Fruit fly (Drosophila melanogaster) whole organism, embryonic: Measurements from ENCODE around the gene Slc25A46a.

Experiments
- Antp ChIP-seq: fragments of 200-800 bp; sonication (Bioruptor generic); optimal IDR thresholded peaks from 3 replicates; lab custom pipeline; 2016; ENCODE audit warnings: missing biosample characterization, missing genetic modification characterization
- BEAF-32 ChIP-seq: fragments of 200-800 bp; sonication (Bioruptor generic); optimal IDR thresholded peaks from 3 replicates; lab custom pipeline; 2017; ENCODE audit warnings: missing biosample characterization, missing genetic modification characterization, mild to moderate bottlenecking, moderate library complexity, missing genetic modification reagents
- CG10267 ChIP-seq: fragments of 200-800 bp; sonication (Bioruptor generic); optimal IDR thresholded peaks from 2 replicates; lab custom pipeline; 2018; ENCODE audit warnings: missing biosample characterization, mild to moderate bottlenecking, missing genetic modification characterization, moderate library complexity
- CG11696 ChIP-seq: fragments of 200-800 bp; sonication (Bioruptor generic); IDR thresholded peaks from 2 replicates; pipeline ENCODE4 v1.3.6; 2022; ENCODE audit warnings: missing biosample characterization, missing genetic modification characterization
- CG12942 ChIP-seq: fragments of 200-800 bp; sonication (Bioruptor generic); optimal IDR thresholded peaks from 3 replicates; lab custom pipeline; 2016; ENCODE audit warnings: missing biosample characterization, missing genetic modification characterization
- CG13296 ChIP-seq: fragments of 200-800 bp; sonication (Bioruptor generic); optimal IDR thresholded peaks from 3 replicates; lab custom pipeline; 2018; ENCODE audit warnings: missing biosample characterization, mild to moderate bottlenecking, missing genetic modification characterization
- CG14860 ChIP-seq: fragments of 200-800 bp; sonication (Bioruptor generic); IDR thresholded peaks from 3 replicates; pipeline ENCODE4 v1.3.6; 2022; ENCODE audit warnings: missing biosample characterization, missing genetic modification characterization; ENCODE audit not compliant: partially characterized antibody
- CG15073 ChIP-seq: fragments of 200-800 bp; sonication (Bioruptor generic); optimal IDR thresholded peaks from 2 replicates; lab custom pipeline; 2016; ENCODE audit warnings: missing biosample characterization, missing genetic modification characterization
- CG17186 ChIP-seq: fragments of 200-800 bp; sonication (Bioruptor generic); optimal IDR thresholded peaks from 3 replicates; lab custom pipeline; 2017; ENCODE audit warnings: missing biosample characterization, missing genetic modification reagents, missing genetic modification characterization
- CG2120 ChIP-seq: fragments of 200-800 bp; sonication (Bioruptor generic); optimal IDR thresholded peaks from 3 replicates; lab custom pipeline; 2016; ENCODE audit warnings: missing biosample characterization, missing genetic modification characterization
- CG2678 ChIP-seq: fragments of 200-800 bp; sonication (Bioruptor generic); optimal IDR thresholded peaks from 3 replicates; lab custom pipeline; 2019; ENCODE audit warnings: missing biosample characterization, mild to moderate bottlenecking, missing genetic modification characterization, moderate library complexity
- CG31224 ChIP-seq: fragments of 200-800 bp; sonication (Bioruptor generic); IDR thresholded peaks from 2 replicates; pipeline ENCODE4 v1.3.6; 2022; ENCODE audit warnings: missing biosample characterization, missing genetic modification characterization
- CG3995 ChIP-seq: fragments of 200-800 bp; sonication (Bioruptor generic); optimal IDR thresholded peaks from 3 replicates; lab custom pipeline; 2016; ENCODE audit warnings: missing biosample characterization, missing genetic modification characterization
- CG4282 ChIP-seq: fragments of 200-800 bp; sonication (Bioruptor generic); optimal IDR thresholded peaks from 2 replicates; lab custom pipeline; 2016; ENCODE audit warnings: missing biosample characterization, missing genetic modification characterization
- CG4328 ChIP-seq: fragments of 200-800 bp; sonication (Bioruptor generic); optimal IDR thresholded peaks from 3 replicates; lab custom pipeline; 2017; ENCODE audit warnings: missing biosample characterization, missing genetic modification reagents, missing genetic modification characterization
- CG6813 ChIP-seq: fragments of 200-800 bp; sonication (Bioruptor generic); optimal IDR thresholded peaks from 2 replicates; lab custom pipeline; 2017; ENCODE audit warnings: missing biosample characterization, missing genetic modification characterization, mild to moderate bottlenecking, moderate library complexity, missing genetic modification reagents
- CG7786 ChIP-seq: fragments of 200-800 bp; sonication (Bioruptor generic); optimal IDR thresholded peaks from 2 replicates; lab custom pipeline; 2016; ENCODE audit warnings: missing biosample characterization, missing genetic modification characterization
- CG7963 ChIP-seq: fragments of 200-800 bp; sonication (Bioruptor generic); IDR thresholded peaks from 3 replicates; pipeline ENCODE4 v1.3.6; 2022; ENCODE audit warnings: missing biosample characterization, missing genetic modification characterization; ENCODE audit not compliant: partially characterized antibody
- CG8478 ChIP-seq: fragments of >200 bp; optimal IDR thresholded peaks from 2 replicates; lab custom pipeline; 2018
- CG9609 ChIP-seq: fragments of 200-800 bp; sonication (Bioruptor generic); optimal IDR thresholded peaks from 3 replicates; lab custom pipeline; 2016; ENCODE audit warnings: missing biosample characterization, missing genetic modification characterization
- HLH54F ChIP-seq: fragments of 200-800 bp; sonication (Bioruptor generic); optimal IDR thresholded peaks from 3 replicates; lab custom pipeline; 2016; ENCODE audit warnings: missing biosample characterization, missing genetic modification characterization
- Hr39 ChIP-seq: fragments of >200 bp; optimal IDR thresholded peaks from 2 replicates; lab custom pipeline; 2017
- Kr ChIP-seq: fragments of 200-800 bp; sonication (Bioruptor generic); optimal IDR thresholded peaks from 2 replicates; lab custom pipeline; 2017; ENCODE audit warnings: missing biosample characterization, mild to moderate bottlenecking, missing genetic modification characterization
- Med ChIP-seq: fragments of 200-800 bp; sonication (Bioruptor generic); peaks from one replicate; lab custom pipeline; 2016; ENCODE audit warnings: missing biosample characterization, missing genetic modification characterization, mild to moderate bottlenecking, inconsistent platforms, moderate library complexity
- Meics ChIP-seq: fragments of 200-800 bp; sonication (Bioruptor generic); optimal IDR thresholded peaks from 2 replicates; lab custom pipeline; 2017; ENCODE audit warnings: missing biosample characterization, mild to moderate bottlenecking, missing genetic modification characterization
- Spps ChIP-seq: fragments of 200-800 bp; sonication (Bioruptor generic); optimal IDR thresholded peaks from 2 replicates; lab custom pipeline; 2018; ENCODE audit warnings: missing biosample characterization, mild to moderate bottlenecking, missing genetic modification characterization
- YL-1 ChIP-seq: fragments of 200-800 bp; sonication (Bioruptor generic); optimal IDR thresholded peaks from 3 replicates; lab custom pipeline; 2017; ENCODE audit warnings: missing biosample characterization, mild to moderate bottlenecking, missing genetic modification characterization
- btn ChIP-seq: fragments of 200-800 bp; sonication (Bioruptor generic); optimal IDR thresholded peaks from 2 replicates; lab custom pipeline; 2016; ENCODE audit warnings: missing biosample characterization, missing genetic modification characterization
- cg ChIP-seq: fragments of 200-800 bp; sonication (Bioruptor generic); optimal IDR thresholded peaks from 3 replicates; lab custom pipeline; 2019; ENCODE audit warnings: missing biosample characterization, mild to moderate bottlenecking, missing genetic modification characterization, moderate library complexity
- chinmo ChIP-seq: fragments of 200-800 bp; sonication (Bioruptor generic); IDR thresholded peaks from 4 replicates; pipeline ENCODE4 v1.3.6; 2022; ENCODE audit warnings: missing biosample characterization, missing genetic modification characterization; ENCODE audit not compliant: partially characterized antibody
- chn ChIP-seq: fragments of 200-800 bp; sonication (Bioruptor generic); optimal IDR thresholded peaks from 2 replicates; lab custom pipeline; 2016; ENCODE audit warnings: missing biosample characterization, missing genetic modification characterization
- corto ChIP-seq: fragments of 200-800 bp; sonication (Bioruptor generic); optimal IDR thresholded peaks from 2 replicates; lab custom pipeline; 2016; ENCODE audit warnings: missing biosample characterization, mild to moderate bottlenecking, missing genetic modification characterization, moderate library complexity
- da ChIP-seq: fragments of 200-800 bp; sonication (Bioruptor generic); optimal IDR thresholded peaks from 2 replicates; lab custom pipeline; 2016; ENCODE audit warnings: missing biosample characterization, missing genetic modification characterization
- dmrt99B ChIP-seq: fragments of 200-800 bp; sonication (Bioruptor generic); optimal IDR thresholded peaks from 2 replicates; lab custom pipeline; 2018; ENCODE audit warnings: missing biosample characterization, mild to moderate bottlenecking, missing genetic modification characterization, moderate library complexity
- en ChIP-seq: fragments of 200-800 bp; sonication (Bioruptor generic); optimal IDR thresholded peaks from 2 replicates; lab custom pipeline; 2016; ENCODE audit warnings: missing biosample characterization, missing genetic modification characterization
- exex ChIP-seq: fragments of 200-800 bp; sonication (Bioruptor generic); optimal IDR thresholded peaks from 4 replicates; lab custom pipeline; 2018; ENCODE audit warnings: missing biosample characterization, mild to moderate bottlenecking, missing genetic modification characterization, moderate library complexity
- gro ChIP-seq: fragments of 200-800 bp; sonication (Bioruptor generic); optimal IDR thresholded peaks from 2 replicates; lab custom pipeline; 2016; ENCODE audit warnings: missing biosample characterization, missing genetic modification characterization
- ind ChIP-seq: fragments of 200-800 bp; sonication (Bioruptor generic); optimal IDR thresholded peaks from 3 replicates; lab custom pipeline; 2016; ENCODE audit warnings: missing biosample characterization, missing genetic modification characterization
- inv ChIP-seq: fragments of 200-800 bp; sonication (Bioruptor generic); IDR thresholded peaks from 2 replicates; pipeline ENCODE4 v1.3.6; 2022; ENCODE audit warnings: missing biosample characterization, missing genetic modification characterization; ENCODE audit not compliant: partially characterized antibody
- jigr1 ChIP-seq: fragments of 200-800 bp; sonication (Bioruptor generic); IDR thresholded peaks from 3 replicates; pipeline ENCODE4 v1.3.6; 2022; ENCODE audit warnings: missing biosample characterization, missing genetic modification characterization
- lola ChIP-seq, 3 experiments: fragments of >200 bp in 2 of 3; fragments of 200-800 bp in 1 of 3; sonication (Bioruptor generic) in 1 of 3; optimal IDR thresholded peaks; 2 replicates each; lab custom pipeline; 2017 to 2019; ENCODE audit warnings: missing biosample characterization in 3 of 3, missing genetic modification characterization in 3 of 3, mild to moderate bottlenecking in 1 of 3, moderate library complexity in 1 of 3
- maf-S ChIP-seq: fragments of 200-800 bp; sonication (Bioruptor generic); optimal IDR thresholded peaks from 2 replicates; lab custom pipeline; 2016; ENCODE audit warnings: missing biosample characterization, missing genetic modification characterization
- mld ChIP-seq: fragments of 200-800 bp; sonication (Bioruptor generic); IDR thresholded peaks from 3 replicates; pipeline ENCODE4 v1.3.6; 2022; ENCODE audit warnings: missing biosample characterization, missing genetic modification characterization; ENCODE audit not compliant: partially characterized antibody
- odd ChIP-seq: fragments of 200-800 bp; sonication (Bioruptor generic); optimal IDR thresholded peaks from 2 replicates; lab custom pipeline; 2017; ENCODE audit warnings: missing biosample characterization, mild to moderate bottlenecking, missing genetic modification characterization
- org-1 ChIP-seq: fragments of 200-800 bp; sonication (Bioruptor generic); optimal IDR thresholded peaks from 2 replicates; lab custom pipeline; 2017; ENCODE audit warnings: missing biosample characterization, missing genetic modification characterization
- pan ChIP-seq, 4 experiments: fragments of >200 bp in 3 of 4; fragments of 200-800 bp in 1 of 4; sonication (Bioruptor generic) in 1 of 4; optimal IDR thresholded peaks in 3 of 4; IDR thresholded peaks in 1 of 4; 2 replicates each; pipeline versions ENCODE4 v1.3.6 to Lab custom; 2017 to 2022; ENCODE audit warnings: missing biosample characterization in 2 of 4, missing genetic modification characterization in 2 of 4, mixed read lengths in 1 of 4
- prd ChIP-seq, 3 experiments: fragments of >200 bp in 2 of 3; fragments of 200-800 bp in 1 of 3; sonication (Bioruptor generic) in 1 of 3; optimal IDR thresholded peaks in 2 of 3; IDR thresholded peaks in 1 of 3; 2 replicates in 2 of 3; 3 replicates in 1 of 3; pipeline versions ENCODE4 v1.3.6 to Lab custom; 2017 to 2022; ENCODE audit warnings: missing biosample characterization in 1 of 3, missing genetic modification characterization in 1 of 3
- rib ChIP-seq: fragments of 200-800 bp; sonication (Bioruptor generic); IDR thresholded peaks from 2 replicates; pipeline ENCODE4 v1.3.6; 2022; ENCODE audit warnings: missing biosample characterization, missing genetic modification characterization
- tap ChIP-seq: fragments of 200-800 bp; optimal IDR thresholded peaks from 3 replicates; lab custom pipeline; 2019; ENCODE audit warnings: missing biosample characterization, mild to moderate bottlenecking, missing genetic modification characterization, moderate library complexity
- zen2 ChIP-seq: fragments of 200-800 bp; sonication (Bioruptor generic); IDR thresholded peaks from 3 replicates; pipeline ENCODE4 v1.3.6; 2022; ENCODE audit warnings: missing biosample characterization, missing genetic modification characterization; ENCODE audit not compliant: partially characterized antibody
- zf30C ChIP-seq: fragments of 200-800 bp; sonication (Bioruptor generic); optimal IDR thresholded peaks from 3 replicates; lab custom pipeline; 2018; ENCODE audit warnings: missing biosample characterization, mild to moderate bottlenecking, missing genetic modification characterization

Gene Slc25A46a

DNA sequence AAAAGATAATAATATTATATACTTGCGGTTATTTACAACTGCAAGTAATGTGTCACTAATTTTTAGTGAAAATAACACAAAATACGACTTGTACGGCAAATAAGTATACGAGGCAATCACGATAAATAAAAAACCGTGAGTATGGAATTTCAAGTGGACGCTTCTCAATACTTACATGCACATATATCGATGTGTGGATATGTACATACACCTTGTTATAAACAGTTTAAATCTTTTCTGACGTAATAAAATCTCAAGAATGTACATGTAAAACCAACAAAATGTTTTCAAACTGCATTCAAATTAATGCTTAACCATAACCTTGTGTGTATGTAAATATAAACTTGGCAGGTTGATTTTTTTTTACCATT, 8.9 kb downstream of the Slc25A46a start (continued):
- TF ChIP-seq CG8478 (lab: Kevin White, UChicago), result no peak
- no peak for TF ChIP-seq CG6813 (GFP tag; lab: Kevin White, UChicago)
- TF ChIP-seq chinmo, result 0 out of 4 replicates have a peak, but pooled peaks have one; percentile 60
- TF ChIP-seq zf30C (GFP tag; lab: Kevin White, UChicago), result no peak
- no peak for TF ChIP-seq Med (GFP tag; lab: Kevin White, UChicago)
- no peak for TF ChIP-seq CG11696 (GFP tag; lab: Robert Waterston, UW)
- TF ChIP-seq cg (GFP tag; lab: Kevin White, UChicago), result peak; percentile 41
- TF ChIP-seq inv (GFP tag; lab: Robert Waterston, UW), result 0 out of 2 replicates have a peak, but pooled peaks have one; percentile 4
- no peak for TF ChIP-seq CG12942 (GFP tag; lab: Kevin White, UChicago)
- TF ChIP-seq corto (GFP tag; lab: Kevin White, UChicago), result no peak
- TF ChIP-seq CG7963 (GFP tag; lab: Robert Waterston, UW), result no peak
- no peak for TF ChIP-seq maf-S
- no peak for TF ChIP-seq gro
- TF ChIP-seq mld (GFP tag; lab: Robert Waterston, UW), result no peak
- no peak for TF ChIP-seq org-1
- TF ChIP-seq CG7786, result no peak
- no peak for TF ChIP-seq chn (GFP tag; lab: Kevin White, UChicago)
- TF ChIP-seq prd (optimal IDR thresholded peaks at IDR 0.05; lab: Kevin White, UChicago), result no peak
- no peak for TF ChIP-seq prd (GFP tag; IDR thresholded peaks at IDR 0.05; lab: Robert Waterston, UW)
- no peak for TF ChIP-seq jigr1 (GFP tag; lab: Robert Waterston, UW)
- TF ChIP-seq BEAF-32 (GFP tag; lab: Kevin White, UChicago), result no peak
- peak; percentile 41 for TF ChIP-seq CG10267
- TF ChIP-seq odd, result no peak
- TF ChIP-seq zen2 (GFP tag; lab: Robert Waterston, UW), result no peak
- no peak for TF ChIP-seq CG31224 (GFP tag; lab: Robert Waterston, UW)

DNA sequence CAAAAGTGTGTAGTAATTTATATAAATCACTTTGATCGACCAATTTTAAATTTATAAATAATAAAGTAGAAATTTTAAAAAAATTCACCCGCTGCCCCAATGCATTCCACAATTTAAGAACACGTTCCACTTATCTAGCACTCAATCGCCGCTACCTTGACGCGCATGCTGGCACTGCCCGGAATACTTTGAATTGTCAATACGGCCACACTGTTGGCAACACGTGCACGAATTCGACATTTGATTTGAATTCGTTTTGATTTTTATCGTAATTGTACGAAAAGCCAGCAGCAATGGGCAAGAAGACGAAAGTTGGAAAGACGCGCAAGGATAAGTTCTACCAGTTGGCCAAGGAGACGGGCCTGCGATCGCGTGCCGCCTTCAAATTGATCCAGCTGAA, 13.3 kb downstream of the Slc25A46a start, which contains the start of gene CG8939:
CG8939 (plus strand) TSS at position 186 of the 400 bp plus-strand sequence.
- no peak for TF ChIP-seq CG4328 (GFP tag; lab: Kevin White, UChicago)
- TF ChIP-seq da (GFP tag; lab: Kevin White, UChicago), result no peak
- TF ChIP-seq dmrt99B (tag; lab: Kevin White, UChicago), result no peak
- TF ChIP-seq CG9609, result no peak
- TF ChIP-seq Kr, result no peak
- TF ChIP-seq YL-1 (GFP tag; lab: Kevin White, UChicago), result peak; percentile 84
- TF ChIP-seq CG2120 (GFP tag; lab: Kevin White, UChicago), result no peak
- TF ChIP-seq lola (GFP tag; optimal IDR thresholded peaks at IDR 0.05; lab: Kevin White, UChicago), result no peak
- no peak for TF ChIP-seq CG15073 (GFP tag; lab: Kevin White, UChicago)
- no peak for TF ChIP-seq en
- no peak for TF ChIP-seq pan (optimal IDR thresholded peaks at IDR 0.05; lab: Kevin White, UChicago)
- no peak for TF ChIP-seq pan (GFP tag; optimal IDR thresholded peaks at IDR 0.05 in 1 of 2, IDR thresholded peaks at IDR 0.05 in 1 of 2)
- TF ChIP-seq Hr39 (lab: Kevin White, UChicago), result no peak
- no peak for TF ChIP-seq CG4282 (GFP tag; lab: Kevin White, UChicago)
- no peak for TF ChIP-seq ind
- TF ChIP-seq CG2678, result no peak
- no peak for TF ChIP-seq HLH54F (GFP tag; lab: Kevin White, UChicago)
- TF ChIP-seq exex, result no peak
- TF ChIP-seq btn (GFP tag; lab: Kevin White, UChicago), result no peak
- no peak for TF ChIP-seq Spps (tag; lab: Kevin White, UChicago)
- no peak for TF ChIP-seq CG14860
- TF ChIP-seq rib, result no peak
- TF ChIP-seq CG3995, result no peak
- TF ChIP-seq Antp (GFP tag; lab: Kevin White, UChicago), result no peak
- no peak for TF ChIP-seq tap (tag; lab: Kevin White, UChicago)
- TF ChIP-seq CG13296 (GFP tag; lab: Kevin White, UChicago), result no peak
- peak; percentile 82 for TF ChIP-seq CG17186 (GFP tag; lab: Kevin White, UChicago)
- no peak for TF ChIP-seq Meics
